Worm (Caenorhabditis elegans): ENCODE data around the gene jmjd-3.2.

Gene jmjd-3.2

DNA sequence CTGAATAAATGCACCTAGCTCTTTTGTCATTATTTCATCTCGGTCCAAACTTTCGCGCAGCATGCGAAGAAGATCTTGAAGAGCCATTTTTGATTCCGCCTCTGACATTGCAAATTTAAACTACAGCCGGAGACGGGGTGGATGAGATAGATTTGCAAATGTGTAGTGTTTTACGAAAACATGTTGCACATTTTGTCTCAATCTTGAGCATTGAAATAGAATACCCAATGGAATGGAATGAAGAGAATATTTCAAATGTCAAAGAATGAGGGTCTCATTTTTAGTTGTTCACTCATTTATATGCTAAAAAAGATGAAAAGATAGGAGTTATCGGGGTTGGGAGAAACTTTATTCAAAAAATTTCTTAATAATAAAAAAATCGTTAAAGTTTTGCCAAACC is 7.4 kb downstream of the jmjd-3.2 start, which contains the start of gene Y66C5A.1:
TSS of gene Y66C5A.1 (minus strand) at position 101 of the 400 bp plus-strand sequence.
- no peak for TF ChIP-seq snpc-1.2 (GFP tag; IDR thresholded peaks at IDR 0.05)
- TF ChIP-seq lin-1 (GFP tag; IDR thresholded peaks at IDR 0.05) = no peak
- TF ChIP-seq zip-2 (tag; optimal IDR thresholded peaks at IDR 0.05) = no peak
- no peak for TF ChIP-seq zip-11 (GFP tag; IDR thresholded peaks at IDR 0.05)

DNA sequence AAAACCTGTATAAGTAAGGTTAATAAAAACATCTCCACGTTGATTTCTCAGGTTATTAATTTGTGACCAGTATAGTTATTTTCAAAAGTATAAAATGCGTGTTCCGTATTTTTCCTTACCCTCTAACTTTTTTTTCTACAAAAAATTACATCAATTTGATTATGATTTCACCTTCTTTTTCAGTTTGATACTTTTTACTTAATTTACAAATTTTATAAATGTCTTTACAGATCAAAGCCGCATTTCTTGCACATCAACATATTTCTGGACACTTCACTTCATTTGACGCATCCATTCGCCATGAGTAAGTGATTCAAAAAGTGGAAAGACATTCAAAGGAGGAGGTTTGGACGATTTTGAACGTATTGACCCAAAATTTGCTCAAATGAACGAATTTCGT is 12.4 kb downstream of the jmjd-3.2 start, which contains the start of gene Y66C5A.2:
TSS of gene Y66C5A.2 (plus strand) at position 301 of the 400 bp plus-strand sequence.
- TF ChIP-seq dpl-1 (GFP tag; optimal IDR thresholded peaks at IDR 0.05) = no peak

DNA sequence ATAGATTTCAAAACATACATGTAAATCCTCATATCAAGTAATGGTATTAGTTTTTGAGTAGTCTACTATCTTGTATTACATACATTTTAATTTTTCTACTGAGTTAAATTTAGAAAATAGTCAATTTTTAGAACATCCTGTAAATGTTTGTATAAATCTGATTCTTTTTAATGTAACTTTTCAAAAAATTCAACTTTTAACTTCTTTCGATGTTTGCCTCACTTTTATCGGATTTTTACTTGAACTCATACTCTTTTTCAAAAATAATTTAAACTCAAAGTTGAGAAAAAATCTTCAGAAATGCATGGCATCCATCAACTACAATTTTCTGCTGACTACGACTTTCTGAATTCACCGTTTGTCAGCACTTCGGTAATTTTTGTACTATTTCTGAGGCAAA is 16.5 kb downstream of the jmjd-3.2 start, which contains the start of gene M163.7:
TSS of gene M163.7 (plus strand) at position 301 of the 400 bp plus-strand sequence.
- TF ChIP-seq lsy-2 (tag; optimal IDR thresholded peaks at IDR 0.05) (no peak), ceh-32 (tag; optimal IDR thresholded peaks at IDR 0.05; ENCODE audit: poor library complexity) (no peak), nhr-28 (tag; optimal IDR thresholded peaks at IDR 0.05) (no peak), T26A8.4 (GFP tag; IDR thresholded peaks at IDR 0.05) (no peak), lin-15B (tag; optimal IDR thresholded peaks at IDR 0.05) (no peak), sdz-12 (GFP tag; optimal IDR thresholded peaks at IDR 0.05) (no peak), nhr-11 (tag; optimal IDR thresholded peaks at IDR 0.05) (no peak), mxl-2 (GFP tag; conservative IDR thresholded peaks at IDR 0.05) (no peak), lin-13 (GFP tag; optimal IDR thresholded peaks at IDR 0.05) (no peak), unc-39 (tag; optimal IDR thresholded peaks at IDR 0.05) (no peak), F10B5.3 (tag; optimal IDR thresholded peaks at IDR 0.05) (no peak), ceh-44 (GFP tag; IDR thresholded peaks at IDR 0.05) (no peak)

DNA sequence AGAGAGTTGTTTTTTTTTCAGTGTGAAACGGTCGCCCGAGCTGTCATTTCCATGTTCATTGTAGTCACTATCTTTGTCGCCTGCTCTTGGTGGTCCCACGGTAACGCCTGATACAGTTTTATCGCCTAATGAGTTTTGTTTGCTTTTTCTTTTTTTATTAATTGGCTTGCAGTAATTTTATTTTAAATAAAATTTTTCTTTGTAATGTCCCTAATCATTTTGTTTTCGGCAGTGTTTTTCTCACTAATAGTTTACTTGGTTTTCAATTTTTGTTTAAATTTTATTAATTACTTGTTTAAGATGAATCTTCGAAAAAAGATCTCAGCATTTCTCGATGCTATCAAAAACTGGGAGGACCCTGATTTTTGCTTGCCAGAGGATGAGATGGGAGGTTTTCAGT is 17.6 kb downstream of the jmjd-3.2 start, which contains the start of gene M163.22:
TSS of gene M163.22 (plus strand) at position 301 of the 400 bp plus-strand sequence.
- no peak for TF ChIP-seq nhr-10 (tag; optimal IDR thresholded peaks at IDR 0.05)
- TF ChIP-seq mep-1 (tag; optimal IDR thresholded peaks at IDR 0.05) = no peak
- TF ChIP-seq T26A8.4 (GFP tag; IDR thresholded peaks at IDR 0.05) = no peak
- no peak for TF ChIP-seq daf-8 (GFP tag; IDR thresholded peaks at IDR 0.05)
- no peak for TF ChIP-seq skn-1 (tag; optimal IDR thresholded peaks at IDR 0.05)
- no peak for TF ChIP-seq madf-5 (GFP tag; IDR thresholded peaks at IDR 0.05)
- TF ChIP-seq Y105C5A.15 (GFP tag; IDR thresholded peaks at IDR 0.05) = no peak

DNA sequence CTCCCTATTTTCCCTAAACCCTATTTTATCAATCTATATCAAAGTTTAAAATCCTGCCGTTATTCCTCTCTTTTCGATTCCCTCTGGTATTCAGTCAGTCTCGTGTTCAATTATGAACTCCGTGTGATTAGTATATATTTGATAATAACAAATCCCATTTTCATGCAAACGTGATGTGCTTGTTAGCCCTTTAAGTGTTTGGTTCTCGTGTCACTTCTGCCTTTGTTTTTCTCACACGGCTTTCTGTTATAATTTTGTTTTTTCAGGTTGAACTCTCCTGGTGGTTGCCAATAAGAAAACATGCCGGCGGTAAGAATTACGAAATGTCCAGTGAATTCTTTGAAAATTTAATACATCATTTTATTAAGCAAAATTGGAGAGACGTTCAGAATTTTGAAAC is 18.5 kb downstream of the jmjd-3.2 start, which contains the start of gene M163.21:
TSS of gene M163.21 (plus strand) at position 301 of the 400 bp plus-strand sequence.
- TF ChIP-seq unc-39 (tag; optimal IDR thresholded peaks at IDR 0.05) (no peak), ceh-20 (GFP tag; IDR thresholded peaks at IDR 0.05) (no peak), nhr-77 (tag; optimal IDR thresholded peaks at IDR 0.05) (no peak), F44E2.7 (GFP tag; IDR thresholded peaks at IDR 0.05) (no peak), Y105C5A.15 (GFP tag; IDR thresholded peaks at IDR 0.05) (no peak), attf-4 (tag; optimal IDR thresholded peaks at IDR 0.05) (no peak), mep-1 (tag; optimal IDR thresholded peaks at IDR 0.05) (no peak), ZK337.2 (GFP tag; IDR thresholded peaks at IDR 0.05) (no peak), dmd-8 (GFP tag; IDR thresholded peaks at IDR 0.05) (no peak), gei-8 (GFP tag; optimal IDR thresholded peaks at IDR 0.05) (no peak), pqm-1 (tag; optimal IDR thresholded peaks at IDR 0.05) (no peak)

DNA sequence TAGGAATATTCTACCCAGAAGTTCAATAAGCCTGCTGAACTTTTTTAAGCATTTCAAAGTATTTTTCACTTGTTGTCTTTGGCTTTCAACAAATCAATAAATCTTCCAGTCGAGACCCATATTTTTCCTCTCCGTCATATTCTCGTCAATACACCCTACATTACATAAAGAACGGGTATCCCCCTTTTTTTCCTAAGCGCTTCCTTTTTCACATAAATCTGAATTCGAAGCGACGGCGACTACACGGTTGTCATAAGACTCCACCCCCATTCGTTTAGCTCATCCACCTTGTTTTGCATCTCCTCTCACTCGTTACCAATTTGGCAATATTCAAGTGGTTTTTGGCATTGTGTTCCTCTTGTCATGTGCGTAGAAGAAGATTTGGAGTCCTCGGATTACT is 21.3 kb downstream of the jmjd-3.2 start, which contains the start of gene M163.9:
TSS of gene M163.9 (plus strand) at position 301 of the 400 bp plus-strand sequence.
- no peak for TF ChIP-seq tra-1 (GFP tag; IDR thresholded peaks at IDR 0.05)
- TF ChIP-seq gei-8 (GFP tag; optimal IDR thresholded peaks at IDR 0.05) = no peak
- TF ChIP-seq pqm-1 (tag; optimal IDR thresholded peaks at IDR 0.05) = no peak
- TF ChIP-seq F37D6.2 (tag; optimal IDR thresholded peaks at IDR 0.05) = no peak
- no peak for TF ChIP-seq php-3 (GFP tag; IDR thresholded peaks at IDR 0.05)
- no peak for TF ChIP-seq rbr-2 (tag; optimal IDR thresholded peaks at IDR 0.05)
- no peak for TF ChIP-seq unc-39 (tag; optimal IDR thresholded peaks at IDR 0.05)
- TF ChIP-seq T26A8.4 (GFP tag; IDR thresholded peaks at IDR 0.05) = no peak
- no peak for TF ChIP-seq egl-27 (tag; optimal IDR thresholded peaks at IDR 0.05)
- no peak for TF ChIP-seq daf-12 (tag; optimal IDR thresholded peaks at IDR 0.05)
- no peak for TF ChIP-seq ztf-11 (tag; optimal IDR thresholded peaks at IDR 0.05)
- TF ChIP-seq dpl-1 (GFP tag; optimal IDR thresholded peaks at IDR 0.05) = no peak
- TF ChIP-seq mep-1 (tag; optimal IDR thresholded peaks at IDR 0.05) = no peak
- no peak for TF ChIP-seq mdt-29 (GFP tag; IDR thresholded peaks at IDR 0.05)
- TF ChIP-seq nhr-111 (GFP tag; optimal IDR thresholded peaks at IDR 0.05) = no peak
- TF ChIP-seq nhr-77 (tag; optimal IDR thresholded peaks at IDR 0.05) = no peak
- TF ChIP-seq mxl-2 (GFP tag; conservative IDR thresholded peaks at IDR 0.05) = no peak
- TF ChIP-seq set-16 (GFP tag; IDR thresholded peaks at IDR 0.05) = no peak
- no peak for TF ChIP-seq lin-1 (GFP tag; IDR thresholded peaks at IDR 0.05)

Measured in whole organism, L4 larva.